Worm (Caenorhabditis elegans) whole organism, early embryonic: Measurements from ENCODE around the gene col-14.

Source experiments
- B0310.2 ChIP-seq: sonication (generic microtip); optimal IDR thresholded peaks from 2 replicates; lab custom pipeline; 2016; ENCODE audit warnings: mild to moderate bottlenecking, missing genetic modification characterization, missing compliant biosample characterization
- F13C5.2 ChIP-seq: sonication (generic microtip); optimal IDR thresholded peaks from 2 replicates; lab custom pipeline; 2017; ENCODE audit warnings: mild to moderate bottlenecking, missing genetic modification characterization, inconsistent platforms, missing compliant biosample characterization
- aly-1 ChIP-seq: sonication (generic microtip); optimal IDR thresholded peaks from 2 replicates; lab custom pipeline; 2016; ENCODE audit warnings: missing genetic modification characterization, missing compliant biosample characterization
- ama-1 ChIP-seq: fragments of 150-350 bp; optimal IDR thresholded peaks from 2 replicates; lab custom pipeline; 2014
- ceh-13 ChIP-seq: fragments of 200-800 bp; sonication (Bioruptor generic); optimal IDR thresholded peaks from 2 replicates; lab custom pipeline; 2018; ENCODE audit warnings: mild to moderate bottlenecking, missing genetic modification characterization, missing compliant biosample characterization
- ceh-36 ChIP-seq: sonication (generic microtip); optimal IDR thresholded peaks from 2 replicates; lab custom pipeline; 2016; ENCODE audit warnings: missing genetic modification characterization, inconsistent platforms, missing compliant biosample characterization
- ets-7 ChIP-seq: sonication (generic microtip); optimal IDR thresholded peaks from 2 replicates; lab custom pipeline; 2016; ENCODE audit warnings: missing genotype, missing genetic modification characterization, missing compliant biosample characterization
- flt-1 ChIP-seq: fragments of 200-800 bp; sonication (Bioruptor generic); IDR thresholded peaks from 2 replicates; pipeline ENCODE4 v1.3.6; 2022; ENCODE audit warnings: missing genetic modification characterization, missing compliant biosample characterization
- hmbx-1 ChIP-seq: sonication (generic microtip); optimal IDR thresholded peaks from 2 replicates; lab custom pipeline; 2016; ENCODE audit warnings: mild to moderate bottlenecking, missing genetic modification characterization, missing compliant biosample characterization
- hmg-4 ChIP-seq: fragments of 200-800 bp; sonication (Bioruptor generic); optimal IDR thresholded peaks from 2 replicates; lab custom pipeline; 2018; ENCODE audit warnings: mild to moderate bottlenecking, missing genetic modification characterization, missing compliant biosample characterization
- hnd-1 ChIP-seq: sonication (generic microtip); optimal IDR thresholded peaks from 2 replicates; lab custom pipeline; 2016; ENCODE audit warnings: missing genetic modification characterization, missing compliant biosample characterization
- pes-1 ChIP-seq: fragments of 200-800 bp; sonication (Bioruptor generic); IDR thresholded peaks from 2 replicates; pipeline ENCODE4 v1.3.6; 2022; ENCODE audit warnings: missing genetic modification reagents, missing genetic modification characterization, missing compliant biosample characterization
- scrt-1 ChIP-seq: fragments of 200-800 bp; sonication (Bioruptor generic); IDR thresholded peaks from 2 replicates; pipeline ENCODE4 v1.3.6; 2022; ENCODE audit warnings: missing genetic modification characterization, missing compliant biosample characterization
- sea-1 ChIP-seq: fragments of 200-800 bp; sonication (Bioruptor generic); conservative IDR thresholded peaks from 2 replicates; pipeline ENCODE4 v1.3.6; 2022; ENCODE audit warnings: missing genetic modification characterization, missing compliant biosample characterization
- tbx-11 ChIP-seq: fragments of 200-800 bp; sonication (Bioruptor generic); IDR thresholded peaks from 2 replicates; pipeline ENCODE4 v1.3.6; 2022; ENCODE audit warnings: missing genetic modification characterization, missing compliant biosample characterization
- tbx-37 ChIP-seq: fragments of 200-800 bp; sonication (Bioruptor generic); conservative IDR thresholded peaks from 2 replicates; pipeline ENCODE4 v1.3.6; 2022; ENCODE audit warnings: missing genetic modification reagents, missing genetic modification characterization, missing compliant biosample characterization
- tra-4 ChIP-seq: sonication (generic microtip); optimal IDR thresholded peaks from 2 replicates; lab custom pipeline; 2017; ENCODE audit warnings: missing genetic modification characterization, missing compliant biosample characterization

col-14 gene

DNA sequence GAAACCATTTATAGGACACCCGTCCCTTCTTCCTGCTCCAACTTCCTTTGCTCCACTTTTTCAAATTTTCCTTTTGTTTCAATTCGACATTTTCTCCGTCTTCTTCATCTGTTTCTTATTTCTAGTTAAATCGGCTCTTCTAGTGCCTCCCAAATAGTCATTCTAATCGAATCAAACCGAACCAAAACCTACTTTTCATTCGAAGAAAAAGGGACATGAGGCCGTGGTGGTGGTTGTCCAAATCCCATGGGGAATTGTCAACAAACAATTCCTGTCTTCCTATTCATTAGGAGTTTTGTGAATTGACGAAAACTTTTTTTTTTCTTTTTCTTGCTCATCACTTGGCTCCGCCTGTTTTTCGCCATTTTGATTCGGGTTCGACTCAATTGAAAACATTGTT, 16.6 kb upstream of the col-14 start:
- TF ChIP-seq tra-4 (tag; lab: Kevin White, UChicago), result no peak
- no peak for TF ChIP-seq ama-1 (lab: Kevin White, UChicago)
- no peak for TF ChIP-seq sea-1
- no peak for TF ChIP-seq ets-7
- no peak for TF ChIP-seq hnd-1 (tag; lab: Kevin White, UChicago)
- TF ChIP-seq aly-1 (tag; lab: Kevin White, UChicago), result no peak
- TF ChIP-seq F13C5.2 (tag; lab: Kevin White, UChicago), result no peak
- TF ChIP-seq hmg-4 (GFP tag; lab: Kevin White, UChicago), result no peak
- no peak for TF ChIP-seq scrt-1 (GFP tag; lab: Robert Waterston, UW)
- TF ChIP-seq flt-1 (GFP tag; lab: Robert Waterston, UW), result no peak
- no peak for TF ChIP-seq B0310.2 (tag; lab: Kevin White, UChicago)
- no peak for TF ChIP-seq hmbx-1 (tag; lab: Kevin White, UChicago)
- TF ChIP-seq ceh-13 (GFP tag; lab: Kevin White, UChicago), result no peak
- no peak for TF ChIP-seq pes-1 (GFP tag; lab: Robert Waterston, UW)
- no peak for TF ChIP-seq tbx-11
- TF ChIP-seq tbx-37 (GFP tag; lab: Robert Waterston, UW), result no peak
- TF ChIP-seq ceh-36 (tag; lab: Kevin White, UChicago), result no peak

DNA sequence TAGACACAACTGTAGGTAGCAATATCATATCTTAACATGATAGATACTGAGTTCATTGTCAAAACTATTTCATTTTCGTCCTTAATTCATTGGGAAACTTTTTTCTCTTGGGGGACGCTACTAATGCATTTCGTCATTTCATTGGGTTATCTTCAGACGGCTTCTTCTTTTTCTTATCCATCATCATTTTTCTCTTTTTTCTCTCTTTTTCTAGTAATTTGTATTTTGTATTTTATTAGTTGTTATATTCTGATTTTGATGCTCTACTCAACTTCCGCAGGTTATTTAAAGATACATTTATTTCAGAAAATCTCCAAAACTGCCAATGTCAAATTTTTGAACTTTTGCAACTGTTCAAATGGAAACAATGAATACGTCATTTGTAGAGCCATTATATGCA, 9.7 kb upstream of the col-14 start, which contains the start of gene npr-35:
Gene npr-35 (plus strand): TSS at position 301 of the 400 bp plus-strand sequence.
- TF ChIP-seq tra-4 (tag; lab: Kevin White, UChicago), result no peak
- TF ChIP-seq aly-1 (tag; lab: Kevin White, UChicago), result no peak
- no peak for TF ChIP-seq flt-1 (GFP tag; lab: Robert Waterston, UW)
- TF ChIP-seq ceh-13 (GFP tag; lab: Kevin White, UChicago), result no peak
- TF ChIP-seq ceh-36 (tag; lab: Kevin White, UChicago), result no peak
- TF ChIP-seq hmbx-1 (tag; lab: Kevin White, UChicago), result no peak
- no peak for TF ChIP-seq scrt-1 (GFP tag; lab: Robert Waterston, UW)
- TF ChIP-seq tbx-37 (GFP tag; lab: Robert Waterston, UW), result no peak
- TF ChIP-seq F13C5.2 (tag; lab: Kevin White, UChicago), result no peak
- TF ChIP-seq hnd-1 (tag; lab: Kevin White, UChicago), result no peak
- no peak for TF ChIP-seq pes-1 (GFP tag; lab: Robert Waterston, UW)
- TF ChIP-seq tbx-11, result no peak
- TF ChIP-seq ets-7, result no peak
- TF ChIP-seq B0310.2 (tag; lab: Kevin White, UChicago), result no peak
- no peak for TF ChIP-seq hmg-4 (GFP tag; lab: Kevin White, UChicago)

DNA sequence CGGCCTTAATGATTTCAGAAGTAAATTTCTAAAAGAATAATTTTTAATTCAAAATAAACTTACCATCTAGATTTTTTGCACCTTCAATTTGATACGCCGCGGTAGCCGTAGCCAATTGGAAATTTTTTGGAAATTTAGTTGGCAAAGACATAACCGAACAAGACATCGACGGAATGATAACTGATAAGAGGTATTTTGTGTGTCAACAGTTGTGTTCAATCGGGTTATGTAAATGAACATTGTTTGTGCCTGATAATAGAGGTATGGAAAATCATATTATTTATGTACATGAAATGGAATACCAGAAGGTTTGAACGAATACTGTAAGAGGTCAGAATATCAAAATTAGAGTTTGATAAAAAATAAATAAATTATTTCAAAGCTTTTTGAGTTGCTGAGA, 5.4 kb upstream of the col-14 start, which contains the start of gene klo-1:
Gene klo-1 (minus strand): TSS at position 388 of the 400 bp plus-strand sequence.
- TF ChIP-seq hnd-1 (tag; lab: Kevin White, UChicago), result no peak
- no peak for TF ChIP-seq tbx-37 (GFP tag; lab: Robert Waterston, UW)
- TF ChIP-seq flt-1 (GFP tag; lab: Robert Waterston, UW), result no peak
- no peak for TF ChIP-seq ceh-36 (tag; lab: Kevin White, UChicago)
- TF ChIP-seq tra-4 (tag; lab: Kevin White, UChicago), result no peak
- TF ChIP-seq ets-7, result no peak

DNA sequence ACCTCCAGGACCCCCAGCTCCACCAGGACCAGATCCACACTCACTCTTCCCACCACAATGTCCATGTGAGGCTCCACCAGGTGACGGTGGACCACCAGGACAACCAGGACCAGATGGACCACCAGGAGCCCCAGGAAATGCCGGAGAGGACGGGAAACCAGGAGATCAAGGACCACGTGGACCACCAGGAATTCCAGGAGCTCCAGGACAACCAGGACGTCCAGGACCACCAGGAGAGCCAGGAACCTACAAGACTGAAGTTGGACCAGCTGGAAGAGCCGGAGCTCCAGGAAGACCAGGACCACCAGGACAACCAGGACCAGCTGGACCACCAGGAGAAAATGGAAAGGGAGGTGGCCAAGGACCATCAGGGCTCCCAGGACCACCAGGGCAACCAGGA, 906 bp downstream of the col-14 start:
- TF ChIP-seq B0310.2 (tag; lab: Kevin White, UChicago) (no peak), tbx-11 (no peak), hmg-4 (GFP tag; lab: Kevin White, UChicago) (no peak), tra-4 (tag; lab: Kevin White, UChicago) (no peak), tbx-37 (GFP tag; lab: Robert Waterston, UW) (no peak), F13C5.2 (tag; lab: Kevin White, UChicago) (no peak)

DNA sequence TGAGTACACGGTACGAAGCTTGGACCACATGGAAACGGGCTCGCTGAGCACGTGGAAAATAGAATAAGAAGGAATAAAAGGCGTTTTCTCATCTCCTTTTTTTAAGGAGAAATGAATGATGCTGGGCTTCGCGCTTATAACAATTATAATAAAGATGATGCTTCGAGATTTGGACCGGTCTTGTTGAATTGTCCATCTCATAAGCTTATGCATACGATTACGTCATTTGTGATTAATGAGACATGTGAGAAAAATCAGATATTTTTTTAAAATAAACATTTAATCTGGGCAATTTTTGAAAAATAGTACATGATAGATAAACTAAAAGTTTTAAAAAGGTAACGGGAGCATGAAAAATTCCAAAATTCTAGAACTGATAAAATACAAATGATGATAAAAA, 4.0 kb downstream of the col-14 start, which contains the start of gene C46A5.4:
Gene C46A5.4 (minus strand): TSS at position 101 of the 400 bp plus-strand sequence.
- TF ChIP-seq hnd-1 (tag; lab: Kevin White, UChicago) (no peak), hmbx-1 (tag; lab: Kevin White, UChicago) (no peak), flt-1 (GFP tag; lab: Robert Waterston, UW) (no peak)

DNA sequence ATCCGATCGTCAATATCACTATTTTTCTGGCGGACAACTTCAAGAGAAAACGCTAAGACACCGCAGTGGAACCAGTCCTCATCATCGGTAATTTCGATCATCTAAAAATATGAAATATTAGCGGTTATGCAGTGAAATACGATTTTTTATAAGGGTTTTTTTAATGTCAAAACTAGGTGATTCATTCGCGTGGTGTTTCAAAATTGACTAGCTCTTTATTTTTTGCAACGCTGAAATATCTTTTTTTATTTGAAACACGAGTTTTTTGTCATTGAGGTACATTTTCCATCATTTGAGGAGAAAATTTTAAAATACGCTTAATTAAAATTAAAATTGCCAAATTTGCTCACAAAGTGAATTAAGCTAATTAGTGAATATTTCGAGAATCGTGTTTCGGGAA, 6.3 kb downstream of the col-14 start, which contains the start of gene dsb-3:
Gene dsb-3 (minus strand): TSS at position 101 of the 400 bp plus-strand sequence.
- TF ChIP-seq sea-1 (no peak), hmg-4 (GFP tag; lab: Kevin White, UChicago) (no peak), aly-1 (tag; lab: Kevin White, UChicago) (no peak), ceh-36 (tag; lab: Kevin White, UChicago) (no peak), B0310.2 (tag; lab: Kevin White, UChicago) (no peak), flt-1 (GFP tag; lab: Robert Waterston, UW) (no peak), hnd-1 (tag; lab: Kevin White, UChicago) (no peak), ceh-13 (GFP tag; lab: Kevin White, UChicago) (no peak), scrt-1 (GFP tag; lab: Robert Waterston, UW) (no peak), F13C5.2 (tag; lab: Kevin White, UChicago) (no peak), pes-1 (GFP tag; lab: Robert Waterston, UW) (no peak), tra-4 (tag; lab: Kevin White, UChicago) (no peak)

DNA sequence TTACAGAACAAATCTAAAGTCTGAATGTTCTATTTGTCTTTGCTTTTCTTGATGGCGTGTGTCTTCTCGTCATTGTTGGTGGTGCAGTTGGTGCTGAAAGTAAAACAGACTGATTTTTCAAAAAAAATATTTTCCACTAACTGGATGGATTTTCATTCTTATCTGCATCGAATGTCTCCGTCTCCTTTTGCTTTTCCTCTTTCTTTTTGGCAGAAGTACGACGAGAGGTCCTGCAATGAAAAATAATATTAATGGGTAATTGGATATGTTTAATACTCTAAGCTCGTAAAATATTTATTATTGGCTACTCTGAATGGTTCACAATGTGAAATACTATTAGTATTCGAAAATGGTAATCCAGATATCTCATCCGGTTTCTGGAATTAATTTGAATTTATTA, 6.9 kb downstream of the col-14 start, which contains the start of gene del-7:
Gene del-7 (plus strand): TSS at position 301 of the 400 bp plus-strand sequence.
- TF ChIP-seq pes-1 (GFP tag; lab: Robert Waterston, UW) (no peak), aly-1 (tag; lab: Kevin White, UChicago) (no peak), F13C5.2 (tag; lab: Kevin White, UChicago) (no peak), hmbx-1 (tag; lab: Kevin White, UChicago) (no peak), hmg-4 (GFP tag; lab: Kevin White, UChicago) (no peak), flt-1 (GFP tag; lab: Robert Waterston, UW) (no peak), hnd-1 (tag; lab: Kevin White, UChicago) (no peak), ceh-36 (tag; lab: Kevin White, UChicago) (no peak), B0310.2 (tag; lab: Kevin White, UChicago) (no peak), ets-7 (no peak), tra-4 (tag; lab: Kevin White, UChicago) (no peak), tbx-11 (no peak), scrt-1 (GFP tag; lab: Robert Waterston, UW) (no peak)
